Worm (Caenorhabditis elegans) whole organism, L4 larva: ENCODE data around the gene F40E10.5.

Experiments used
- F10B5.3 ChIP-seq: sonication (generic microtip); optimal IDR thresholded peaks from 2 replicates; lab custom pipeline; 2016; ENCODE audit warnings: mild to moderate bottlenecking, missing genetic modification characterization, missing compliant biosample characterization
- aha-1 ChIP-seq: fragments of 150-350 bp; peaks from one replicate; lab custom pipeline; 2014; ENCODE audit warnings: missing biosample characterization, missing genetic modification characterization
- ceh-82 ChIP-seq: sonication (generic microtip); optimal IDR thresholded peaks from 2 replicates; lab custom pipeline; 2017; ENCODE audit warnings: missing biosample characterization, missing genetic modification characterization
- jun-1 ChIP-seq: fragments of 150-350 bp; optimal IDR thresholded peaks from 2 replicates; lab custom pipeline; 2014; ENCODE audit warnings: missing biosample characterization, missing genetic modification reagents, missing genetic modification characterization
- mep-1 ChIP-seq: fragments of 150-350 bp; sonication (generic microtip); optimal IDR thresholded peaks from 3 replicates; lab custom pipeline; 2014; ENCODE audit warnings: missing biosample characterization, missing genetic modification characterization
- nhr-237 ChIP-seq: sonication (generic microtip); optimal IDR thresholded peaks from 2 replicates; lab custom pipeline; 2017; ENCODE audit warnings: missing biosample characterization, missing genetic modification characterization
- nhr-76 ChIP-seq: fragments of 150-350 bp; optimal IDR thresholded peaks from 2 replicates; lab custom pipeline; 2014; ENCODE audit warnings: missing biosample characterization, missing genetic modification characterization
- pqm-1 ChIP-seq: sonication (generic microtip); optimal IDR thresholded peaks from 2 replicates; lab custom pipeline; 2017; ENCODE audit warnings: missing biosample characterization, missing genetic modification characterization
- zfp-2 ChIP-seq: sonication (generic microtip); optimal IDR thresholded peaks from 2 replicates; lab custom pipeline; 2016; ENCODE audit warnings: mild to moderate bottlenecking, missing genetic modification characterization, missing compliant biosample characterization

- TF ChIP-seq nhr-237 = no peak
- TF ChIP-seq F10B5.3 (tag; lab: Kevin White, UChicago) = no peak
- no peak for TF ChIP-seq nhr-76 (tag; lab: Kevin White, UChicago)
- no peak for TF ChIP-seq jun-1
- no peak for TF ChIP-seq mep-1
- no peak for TF ChIP-seq pqm-1 (tag; lab: Kevin White, UChicago)
- no peak for TF ChIP-seq aha-1 (tag; lab: Kevin White, UChicago)
- no peak for TF ChIP-seq ceh-82 (tag; lab: Kevin White, UChicago)
- no peak for TF ChIP-seq zfp-2
Observed at ce11 chrX:14692905-14693304, 8.7 kb upstream of the F40E10.5 start, which contains the start of gene sox-3.
